Fruit fly (Drosophila melanogaster): Measurements from ENCODE around the gene CG3792.

CG3792 gene

DNA sequence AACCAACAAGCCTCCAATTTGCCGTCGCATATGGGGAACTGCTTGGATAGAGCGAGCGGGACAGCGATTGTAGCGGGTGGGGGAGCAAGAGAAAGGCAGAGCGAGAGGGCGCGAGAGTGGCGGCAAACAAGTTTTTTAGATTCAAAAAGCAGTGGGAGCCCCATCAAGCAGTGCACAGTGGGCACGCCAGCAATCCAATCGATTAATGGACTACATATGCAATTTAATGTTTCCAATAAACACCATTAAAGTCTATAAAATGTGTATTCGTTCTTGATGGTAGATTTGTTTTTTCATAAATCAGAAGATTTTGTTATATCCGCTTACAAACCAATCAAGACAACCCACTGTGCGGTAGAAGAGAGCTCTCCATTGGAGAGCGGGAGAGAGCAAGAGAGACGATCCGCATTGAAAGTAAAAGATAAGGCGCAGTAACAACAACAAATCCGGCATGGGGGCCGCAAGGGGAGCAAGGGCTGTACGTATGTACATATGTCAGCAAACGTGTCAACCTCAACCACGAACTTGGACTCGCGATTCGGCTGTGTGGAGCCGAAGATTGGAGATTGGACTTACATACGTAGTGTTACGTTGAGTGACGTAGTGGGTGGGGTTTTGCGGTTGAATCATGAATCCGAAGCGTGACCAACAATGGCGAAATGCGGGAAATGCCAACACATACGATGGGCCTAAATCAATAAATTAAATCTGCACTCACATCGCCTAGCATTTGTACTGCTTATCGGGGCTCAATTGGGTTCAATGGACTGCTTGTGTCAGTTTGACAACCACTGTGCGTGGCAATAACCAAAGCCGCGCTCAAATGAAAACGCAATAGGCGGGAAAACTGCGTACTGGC, 20.5 kb downstream of the CG3792 start (continued):
- TF ChIP-seq kah (GFP tag; optimal IDR thresholded peaks at IDR 0.05) (peak; percentile 97), Optix (GFP tag; IDR thresholded peaks at IDR 0.05) (peak; percentile 99), CG2875 (GFP tag; optimal IDR thresholded peaks at IDR 0.05) (peak; percentile 99), sima (GFP tag; optimal IDR thresholded peaks at IDR 0.05) (peak; percentile 97), Mrtf (GFP tag; IDR thresholded peaks at IDR 0.05) (peak; percentile 99), CG2199 (GFP tag; IDR thresholded peaks at IDR 0.05) (peak; percentile 99), C15 (GFP tag; IDR thresholded peaks at IDR 0.05) (peak; percentile 97), nom (GFP tag; optimal IDR thresholded peaks at IDR 0.05) (peak; percentile 98), Aef1 (GFP tag; IDR thresholded peaks at IDR 0.05) (peak; percentile 99), eyg (GFP tag; optimal IDR thresholded peaks at IDR 0.05) (peak; percentile 98), CG11696 (GFP tag; IDR thresholded peaks at IDR 0.05) (peak; percentile 96), Bteb2 (GFP tag; optimal IDR thresholded peaks at IDR 0.05) (peak; percentile 98), pros (GFP tag; optimal IDR thresholded peaks at IDR 0.05) (peak; percentile 79), CG13123 (GFP tag; optimal IDR thresholded peaks at IDR 0.05) (peak; percentile 98), CG3281 (GFP tag; optimal IDR thresholded peaks at IDR 0.05) (peak; percentile 99), CG2202 (tag; optimal IDR thresholded peaks at IDR 0.05) (peak; percentile 99), grau (tag; optimal IDR thresholded peaks at IDR 0.05) (peak; percentile 98), Asciz (GFP tag; optimal IDR thresholded peaks at IDR 0.05) (peak; percentile 99), dmrt99B (tag; optimal IDR thresholded peaks at IDR 0.05) (peak; percentile 99), zfh1 (GFP tag; IDR thresholded peaks at IDR 0.05) (peak; percentile 100), Atf-2 (GFP tag; optimal IDR thresholded peaks at IDR 0.05) (peak; percentile 99), Ptx1 (GFP tag; IDR thresholded peaks at IDR 0.05) (peak; percentile 99), her (GFP tag; optimal IDR thresholded peaks at IDR 0.05) (peak; percentile 97), cas (GFP tag; IDR thresholded peaks at IDR 0.05) (peak; percentile 98), Pdp1 (GFP tag; optimal IDR thresholded peaks at IDR 0.05) (peak; percentile 98 to 99), ewg (GFP tag; optimal IDR thresholded peaks at IDR 0.05) (peak; percentile 98), tll (GFP tag; optimal IDR thresholded peaks at IDR 0.05) (no peak), CG7271 (tag; optimal IDR thresholded peaks at IDR 0.05) (peak; percentile 89), CG12299 (tag; optimal IDR thresholded peaks at IDR 0.05) (peak; percentile 97), cato (GFP tag; optimal IDR thresholded peaks at IDR 0.05; ENCODE audit: borderline replicate concordance) (peak; percentile 99), CG4404 (GFP tag; IDR thresholded peaks at IDR 0.05) (peak; percentile 98), toy (GFP tag; IDR thresholded peaks at IDR 0.05) (peak; percentile 95), CG11504 (tag; optimal IDR thresholded peaks at IDR 0.05) (peak; percentile 98), Opbp (GFP tag; IDR thresholded peaks at IDR 0.05; ENCODE audit: partially characterized antibody) (peak; percentile 66; the same call in 2 of the 3 replicates), CG15269 (tag; optimal IDR thresholded peaks at IDR 0.05) (peak; percentile 99), CG2120 (GFP tag; optimal IDR thresholded peaks at IDR 0.05) (peak; percentile 99), H2.0 (GFP tag; IDR thresholded peaks at IDR 0.05) (peak; percentile 99), dpn (GFP tag; optimal IDR thresholded peaks at IDR 0.05) (peak; percentile 99), CG18619 (GFP tag; optimal IDR thresholded peaks at IDR 0.05) (peak; percentile 98), Kr (GFP tag; optimal IDR thresholded peaks at IDR 0.05) (peak; percentile 87), CG34422 (GFP tag; IDR thresholded peaks at IDR 0.05) (peak; percentile 100), HLHmδ (GFP tag; optimal IDR thresholded peaks at IDR 0.05) (peak; percentile 12), pan (optimal IDR thresholded peaks at IDR 0.05) (no peak), pan (GFP tag; optimal IDR thresholded peaks at IDR 0.05 in 1 of 2, IDR thresholded peaks at IDR 0.05 in 1 of 2) (peak in 1 of 2 experiments; percentile 99), CG3838 (GFP tag; optimal IDR thresholded peaks at IDR 0.05) (peak; percentile 96), CG10959 (GFP tag; IDR thresholded peaks at IDR 0.05) (peak; percentile 99), CG15073 (GFP tag; optimal IDR thresholded peaks at IDR 0.05) (peak; percentile 91), otp (GFP tag; IDR thresholded peaks at IDR 0.05) (peak; percentile 99), pum (GFP tag; optimal IDR thresholded peaks at IDR 0.05) (peak; percentile 99)
